Worm (Caenorhabditis elegans) whole organism, L4 larva: Measurements from ENCODE around the gene wrt-1.

Source experiments
- R02D3.7 ChIP-seq: fragments of 150-350 bp; sonication (generic microtip); optimal IDR thresholded peaks from 3 replicates; lab custom pipeline; 2014; ENCODE audit warnings: missing biosample characterization, missing genetic modification characterization
- T26A8.4 ChIP-seq: fragments of 200-800 bp; sonication (Bioruptor generic); IDR thresholded peaks from 2 replicates; pipeline ENCODE4 v1.3.6; 2022; ENCODE audit warnings: missing genetic modification characterization, missing compliant biosample characterization
- Y5F2A.4 ChIP-seq: fragments of 200-800 bp; sonication (Bioruptor generic); optimal IDR thresholded peaks from 2 replicates; lab custom pipeline; 2018; ENCODE audit warnings: mild to moderate bottlenecking, missing genetic modification characterization, missing compliant biosample characterization
- ZK337.2 ChIP-seq: fragments of 200-800 bp; sonication (Bioruptor generic); IDR thresholded peaks from 2 replicates; pipeline ENCODE4 v1.3.6; 2022; ENCODE audit warnings: missing genetic modification reagents, missing genetic modification characterization, missing compliant biosample characterization
- aha-1 ChIP-seq: fragments of 150-350 bp; peaks from one replicate; lab custom pipeline; 2014; ENCODE audit warnings: missing biosample characterization, missing genetic modification characterization
- aly-2 ChIP-seq: sonication (generic microtip); optimal IDR thresholded peaks from 2 replicates; lab custom pipeline; 2018; ENCODE audit warnings: missing biosample characterization, missing genetic modification characterization
- ama-1 ChIP-seq: fragments of 150-350 bp; optimal IDR thresholded peaks from 2 replicates; lab custom pipeline; 2014; ENCODE audit warnings: inconsistent platforms, mixed read lengths
- attf-4 ChIP-seq: sonication (generic microtip); optimal IDR thresholded peaks from 3 replicates; lab custom pipeline; 2017; ENCODE audit warnings: missing biosample characterization, missing genetic modification characterization
- ceh-20 ChIP-seq: fragments of 200-800 bp; sonication (Bioruptor generic); IDR thresholded peaks from 2 replicates; pipeline ENCODE4 v1.3.6; 2022; ENCODE audit warnings: missing genetic modification reagents, missing genetic modification characterization, missing compliant biosample characterization
- ceh-32 ChIP-seq: sonication (generic microtip); optimal IDR thresholded peaks from 2 replicates; lab custom pipeline; 2016; ENCODE audit warnings: mild to moderate bottlenecking, missing genetic modification characterization, missing compliant biosample characterization; ENCODE audit not compliant: poor library complexity
- ctbp-1 ChIP-seq: fragments of 200-800 bp; sonication (Bioruptor generic); IDR thresholded peaks from 2 replicates; pipeline ENCODE4 v1.3.6; 2022; ENCODE audit warnings: missing genetic modification reagents, missing genetic modification characterization, missing compliant biosample characterization
- dmd-8 ChIP-seq: fragments of 200-800 bp; sonication (Bioruptor generic); IDR thresholded peaks from 2 replicates; pipeline ENCODE4 v1.3.6; 2022; ENCODE audit warnings: missing genetic modification characterization, missing compliant biosample characterization
- dpl-1 ChIP-seq: fragments of 150-350 bp; optimal IDR thresholded peaks from 2 replicates; lab custom pipeline; 2014; ENCODE audit warnings: missing biosample characterization, missing genetic modification reagents, missing genetic modification characterization
- duxl-1 ChIP-seq: sonication (generic microtip); optimal IDR thresholded peaks from 2 replicates; lab custom pipeline; 2016; ENCODE audit warnings: mild to moderate bottlenecking, missing genetic modification characterization, moderate library complexity, missing compliant biosample characterization; ENCODE audit not compliant: poor library complexity
- dve-1 ChIP-seq: sonication (generic microtip); optimal IDR thresholded peaks from 2 replicates; lab custom pipeline; 2017; ENCODE audit warnings: antibody characterized with exemption, mild to moderate bottlenecking, missing genetic modification characterization, missing compliant biosample characterization; ENCODE audit not compliant: insufficient read depth
- egl-27 ChIP-seq: sonication (generic microtip); optimal IDR thresholded peaks from 3 replicates; lab custom pipeline; 2017; ENCODE audit warnings: missing biosample characterization, missing genetic modification reagents, missing genetic modification characterization
- egl-43 ChIP-seq: fragments of 200-800 bp; sonication (Bioruptor generic); IDR thresholded peaks from 2 replicates; pipeline ENCODE4 v1.3.6; 2022; ENCODE audit warnings: missing genetic modification reagents, missing genetic modification characterization, missing compliant biosample characterization
- gei-8 ChIP-seq: fragments of 200-800 bp; sonication (Bioruptor generic); optimal IDR thresholded peaks from 2 replicates; lab custom pipeline; 2018; ENCODE audit warnings: mild to moderate bottlenecking, missing genetic modification characterization, missing compliant biosample characterization
- hif-1 ChIP-seq, 2 experiments: sonication (generic microtip); optimal IDR thresholded peaks; 2 replicates each; lab custom pipeline; 2016 to 2017; ENCODE audit warnings: missing compliant biosample characterization in 2 of 2, missing genetic modification characterization in 2 of 2, missing genetic modification reagents in 2 of 2, missing genotype in 2 of 2, mild to moderate bottlenecking in 1 of 2
- hlh-11 ChIP-seq: fragments of 200-800 bp; sonication (Bioruptor generic); optimal IDR thresholded peaks from 2 replicates; lab custom pipeline; 2018; ENCODE audit warnings: mild to moderate bottlenecking, missing genetic modification characterization, missing compliant biosample characterization
- hmg-1.1 ChIP-seq: fragments of 200-800 bp; sonication (Bioruptor generic); IDR thresholded peaks from 2 replicates; pipeline ENCODE4 v1.3.6; 2022; ENCODE audit warnings: missing genetic modification reagents, missing genetic modification characterization, missing compliant biosample characterization
- lin-1 ChIP-seq: fragments of 200-800 bp; sonication (Bioruptor generic); IDR thresholded peaks from 2 replicates; pipeline ENCODE4 v1.3.6; 2022; ENCODE audit warnings: missing genetic modification reagents, missing genetic modification characterization, missing compliant biosample characterization
- lsy-2 ChIP-seq, 2 experiments: fragments of 150-350 bp in 1 of 2; sonication (generic microtip) in 1 of 2; optimal IDR thresholded peaks; 2 replicates each; lab custom pipeline; 2014 to 2017; ENCODE audit warnings: missing biosample characterization in 2 of 2, missing genetic modification characterization in 2 of 2
- madf-9 ChIP-seq: fragments of 200-800 bp; sonication (Bioruptor generic); conservative IDR thresholded peaks from 2 replicates; pipeline ENCODE4 v1.3.6; 2022; ENCODE audit warnings: missing genetic modification reagents, missing genetic modification characterization, missing compliant biosample characterization
- mdl-1 ChIP-seq, 2 experiments: fragments of 150-350 bp in 1 of 2; sonication (generic microtip) in 1 of 2; optimal IDR thresholded peaks; 2 replicates each; lab custom pipeline; 2014 to 2017; ENCODE audit warnings: missing biosample characterization in 2 of 2, missing genetic modification characterization in 2 of 2
- mxl-3 ChIP-seq: fragments of 200-800 bp; sonication (Bioruptor generic); optimal IDR thresholded peaks from 2 replicates; lab custom pipeline; 2018; ENCODE audit warnings: mild to moderate bottlenecking, missing genetic modification characterization, missing compliant biosample characterization
- nhr-102 ChIP-seq: sonication (generic microtip); optimal IDR thresholded peaks from 2 replicates; lab custom pipeline; 2016; ENCODE audit warnings: mild to moderate bottlenecking, missing genetic modification characterization, moderate library complexity, missing compliant biosample characterization
- nhr-28 ChIP-seq: fragments of 150-350 bp; optimal IDR thresholded peaks from 2 replicates; lab custom pipeline; 2014; ENCODE audit warnings: missing biosample characterization, missing genetic modification characterization
- nhr-48 ChIP-seq: sonication (generic microtip); optimal IDR thresholded peaks from 2 replicates; lab custom pipeline; 2016; ENCODE audit warnings: mild to moderate bottlenecking, missing genetic modification characterization, missing compliant biosample characterization
- nhr-77 ChIP-seq: fragments of 150-350 bp; optimal IDR thresholded peaks from 2 replicates; lab custom pipeline; 2014; ENCODE audit warnings: missing biosample characterization, missing genetic modification characterization
- pqm-1 ChIP-seq: sonication (generic microtip); optimal IDR thresholded peaks from 2 replicates; lab custom pipeline; 2017; ENCODE audit warnings: missing biosample characterization, missing genetic modification characterization
- set-16 ChIP-seq: fragments of 200-800 bp; sonication (Bioruptor generic); IDR thresholded peaks from 2 replicates; pipeline ENCODE4 v1.3.6; 2022; ENCODE audit warnings: missing genetic modification reagents, missing genetic modification characterization, missing compliant biosample characterization
- snpc-4 ChIP-seq: fragments of 150-350 bp; optimal IDR thresholded peaks from 2 replicates; lab custom pipeline; 2014; ENCODE audit warnings: missing biosample characterization, missing genetic modification characterization
- spr-1 ChIP-seq: sonication (generic microtip); optimal IDR thresholded peaks from 2 replicates; lab custom pipeline; 2016; ENCODE audit warnings: mild to moderate bottlenecking, missing genetic modification characterization, missing compliant biosample characterization
- unc-62 ChIP-seq, 3 experiments: fragments of 150-350 bp in 1 of 3; sonication (generic microtip); optimal IDR thresholded peaks in 2 of 3; peaks in 1 of 3; 1 replicate in 1 of 3; 2 replicates in 2 of 3; lab custom pipeline; 2014 to 2017; ENCODE audit warnings: missing biosample characterization in 3 of 3, missing genetic modification characterization in 3 of 3, missing genetic modification reagents in 3 of 3, missing genotype in 1 of 3
- vab-7 ChIP-seq: fragments of 200-800 bp; sonication (Bioruptor generic); IDR thresholded peaks from 2 replicates; pipeline ENCODE4 v1.3.6; 2022; ENCODE audit warnings: missing genetic modification reagents, missing genetic modification characterization, missing compliant biosample characterization
- zag-1 ChIP-seq: fragments of 150-350 bp; optimal IDR thresholded peaks from 2 replicates; lab custom pipeline; 2014; ENCODE audit warnings: missing biosample characterization, missing genetic modification characterization

Gene wrt-1

DNA sequence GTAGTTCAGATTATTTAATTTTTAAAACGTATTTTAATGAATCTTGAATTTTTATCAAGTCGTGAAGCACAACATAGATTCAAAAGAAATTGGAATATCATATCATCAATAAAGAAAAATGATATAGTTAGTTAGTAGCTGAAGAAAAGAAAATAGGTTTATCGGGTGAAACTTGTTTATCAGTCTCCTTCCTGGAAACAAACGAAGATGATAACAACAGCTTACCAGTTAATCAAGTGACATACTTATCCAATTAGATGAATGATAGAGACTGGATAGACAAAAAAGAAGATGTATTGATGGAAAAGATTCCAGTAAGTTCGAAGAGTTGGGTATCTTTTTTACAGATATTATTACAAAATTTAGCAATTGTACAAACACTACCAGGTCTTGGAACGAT, 12.2 kb downstream of the wrt-1 start:
- TF ChIP-seq nhr-28 (tag; lab: Kevin White, UChicago) (no peak), snpc-4 (tag; lab: Kevin White, UChicago) (no peak), egl-27 (tag; lab: Kevin White, UChicago) (no peak), mxl-3 (GFP tag; lab: Kevin White, UChicago) (no peak), hmg-1.1 (GFP tag; lab: Robert Waterston, UW) (no peak), dmd-8 (GFP tag; lab: Robert Waterston, UW) (no peak), lin-1 (GFP tag; lab: Robert Waterston, UW) (no peak)

ce11 chrII:7543808-7544207, 13.0 kb downstream of the wrt-1 start, which contains the start of gene rol-8:
TSS of gene rol-8 (plus strand) at chrII:7544108.
- TF ChIP-seq attf-4 (tag; lab: Kevin White, UChicago) (no peak), spr-1 (no peak), unc-62 (GFP tag; optimal IDR thresholded peaks at IDR 0.05 in 1 of 2; lab: Kevin White, UChicago) (peak in 1 of 2 experiments; percentile 60), unc-62 (tag; optimal IDR thresholded peaks at IDR 0.05; lab: Kevin White, UChicago) (no peak)

ce11 chrII:7544782-7545181, 14.0 kb downstream of the wrt-1 start:
- TF ChIP-seq set-16 = peak; percentile 88
- no peak for TF ChIP-seq unc-62 (GFP tag; optimal IDR thresholded peaks at IDR 0.05 in 1 of 2; lab: Kevin White, UChicago)
- no peak for TF ChIP-seq unc-62 (tag; optimal IDR thresholded peaks at IDR 0.05; lab: Kevin White, UChicago)
- TF ChIP-seq nhr-77 (tag; lab: Kevin White, UChicago) = no peak

DNA sequence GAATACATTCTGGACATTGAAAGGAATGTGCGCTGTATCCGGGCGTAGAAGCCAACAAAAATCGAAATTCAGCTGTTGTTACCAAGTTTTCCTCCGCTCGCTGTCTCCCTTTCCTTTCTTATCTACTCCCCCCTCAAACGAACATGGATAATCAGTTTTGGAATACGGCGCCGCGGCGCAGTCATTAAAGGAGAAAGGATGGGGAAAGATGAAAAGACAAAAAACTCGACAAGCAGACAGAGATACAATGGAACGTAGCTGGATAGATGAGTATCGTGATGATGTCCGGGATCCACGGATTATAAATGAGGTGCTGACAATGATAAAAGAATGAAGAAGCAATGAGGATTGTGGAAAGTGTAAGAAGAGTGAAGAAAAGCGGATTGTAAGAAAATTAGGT, 14.6 kb downstream of the wrt-1 start:
- TF ChIP-seq mdl-1 (tag; optimal IDR thresholded peaks at IDR 0.05; lab: Kevin White, UChicago) (peak in 1 of 2 experiments; percentile 29), T26A8.4 (GFP tag; lab: Robert Waterston, UW) (peak; percentile 53; the same call in 1 of the 2 replicates), aha-1 (tag; lab: Kevin White, UChicago) (peak; percentile 94), ceh-32 (tag; lab: Kevin White, UChicago) (no peak), hlh-11 (peak; percentile 58), dve-1 (tag; lab: Kevin White, UChicago) (no peak), nhr-28 (tag; lab: Kevin White, UChicago) (peak; percentile 42), mxl-3 (GFP tag; lab: Kevin White, UChicago) (peak; percentile 38), ama-1 (peak; percentile 69)

ce11 chrII:7547269-7547668, 16.5 kb downstream of the wrt-1 start:
- TF ChIP-seq unc-62 (GFP tag; optimal IDR thresholded peaks at IDR 0.05 in 1 of 2; lab: Kevin White, UChicago) (peak in 1 of 2 experiments; percentile 96), unc-62 (tag; optimal IDR thresholded peaks at IDR 0.05; lab: Kevin White, UChicago) (no peak), hif-1 (tag; optimal IDR thresholded peaks at IDR 0.05; lab: Kevin White, UChicago) (no peak), spr-1 (no peak), madf-9 (GFP tag; lab: Robert Waterston, UW) (no peak)

- TF ChIP-seq pqm-1 (tag; lab: Kevin White, UChicago) (no peak), vab-7 (GFP tag; lab: Robert Waterston, UW) (no peak), ceh-32 (tag; lab: Kevin White, UChicago) (no peak), aly-2 (tag; lab: Kevin White, UChicago) (no peak), nhr-102 (no peak), lin-1 (GFP tag; lab: Robert Waterston, UW) (no peak), T26A8.4 (GFP tag; lab: Robert Waterston, UW) (no peak)
These were observed 17.2 kb downstream of the wrt-1 start, which contains the start of gene fbxa-224 for ce11 chrII:7548044-7548443. TSS of gene fbxa-224 (minus strand) at chrII:7548144.

ce11 chrII:7549035-7549434, 18.2 kb downstream of the wrt-1 start, which contains the start of gene tph-1:
TSS of gene tph-1 (plus strand) at chrII:7549335.
- TF ChIP-seq dve-1 (tag; lab: Kevin White, UChicago) (no peak), dpl-1 (no peak), gei-8 (GFP tag; lab: Kevin White, UChicago) (no peak), Y5F2A.4 (GFP tag; lab: Kevin White, UChicago) (no peak), R02D3.7 (tag; lab: Kevin White, UChicago) (no peak), ctbp-1 (no peak), zag-1 (tag; lab: Kevin White, UChicago) (no peak), lsy-2 (tag; optimal IDR thresholded peaks at IDR 0.05; lab: Kevin White, UChicago) (no peak), nhr-77 (tag; lab: Kevin White, UChicago) (no peak), ceh-20 (GFP tag; lab: Robert Waterston, UW) (no peak), unc-62 (GFP tag; optimal IDR thresholded peaks at IDR 0.05 in 1 of 2; lab: Kevin White, UChicago) (no peak), unc-62 (tag; optimal IDR thresholded peaks at IDR 0.05; lab: Kevin White, UChicago) (no peak), ZK337.2 (GFP tag; lab: Robert Waterston, UW) (no peak), nhr-48 (tag; lab: Kevin White, UChicago) (no peak), duxl-1 (no peak), ama-1 (no peak), egl-43 (GFP tag; lab: Robert Waterston, UW) (no peak)
